Worm (Caenorhabditis elegans) whole organism, young adult: ENCODE measurements around the gene ZC513.3.

ENCODE experiments used
- B0035.1 ChIP-seq: sonication (generic microtip); optimal IDR thresholded peaks from 2 replicates; lab custom pipeline; 2016; ENCODE audit warnings: missing genetic modification characterization, mild to moderate bottlenecking, missing compliant biosample characterization, missing genotype, missing genetic modification reagents
- C06A6.2 ChIP-seq: fragments of 200-800 bp; sonication (Bioruptor generic); conservative IDR thresholded peaks from 2 replicates; pipeline ENCODE4 v1.3.6; 2022; ENCODE audit warnings: missing genetic modification characterization, missing compliant biosample characterization
- F23B12.7 ChIP-seq: sonication (generic microtip); optimal IDR thresholded peaks from 2 replicates; lab custom pipeline; 2017; ENCODE audit warnings: missing genetic modification characterization, mild to moderate bottlenecking, missing compliant biosample characterization, antibody characterized with exemption, moderate library complexity; ENCODE audit not compliant: insufficient read depth
- F55B11.4 ChIP-seq: sonication (generic microtip); optimal IDR thresholded peaks from 2 replicates; lab custom pipeline; 2016; ENCODE audit warnings: missing compliant biosample characterization, missing genetic modification characterization, borderline replicate concordance; ENCODE audit not compliant: insufficient read depth
- F57A8.1 ChIP-seq: fragments of 200-800 bp; sonication (Bioruptor generic); optimal IDR thresholded peaks from 2 replicates; lab custom pipeline; 2018; ENCODE audit warnings: mild to moderate bottlenecking, missing genetic modification characterization, moderate library complexity, missing compliant biosample characterization
- F57C9.4 ChIP-seq: sonication (generic microtip); optimal IDR thresholded peaks from 2 replicates; lab custom pipeline; 2017; ENCODE audit warnings: mild to moderate bottlenecking, missing genetic modification characterization, missing compliant biosample characterization
- K12H6.12 ChIP-seq: fragments of 200-800 bp; sonication (Bioruptor generic); optimal IDR thresholded peaks from 2 replicates; lab custom pipeline; 2018; ENCODE audit warnings: mild to moderate bottlenecking, missing genetic modification characterization, missing compliant biosample characterization
- T07F8.4 ChIP-seq: sonication (generic microtip); optimal IDR thresholded peaks from 2 replicates; lab custom pipeline; 2016; ENCODE audit warnings: mild to moderate bottlenecking, missing genetic modification characterization, moderate library complexity, missing compliant biosample characterization
- Y53F4B.3 ChIP-seq: fragments of 200-800 bp; sonication (Bioruptor generic); IDR thresholded peaks from 2 replicates; pipeline ENCODE4 v1.3.6; 2022; ENCODE audit warnings: missing genetic modification reagents, missing genetic modification characterization, missing compliant biosample characterization
- Y53G8AR.9 ChIP-seq: fragments of 200-800 bp; sonication (Bioruptor generic); conservative IDR thresholded peaks from 2 replicates; pipeline ENCODE4 v1.3.6; 2022; ENCODE audit warnings: missing genetic modification reagents, missing genetic modification characterization, missing compliant biosample characterization
- Y67H2A.10 ChIP-seq: fragments of 200-800 bp; sonication (Bioruptor generic); conservative IDR thresholded peaks from 2 replicates; pipeline ENCODE4 v1.3.6; 2022; ENCODE audit warnings: missing genetic modification reagents, missing genetic modification characterization, missing compliant biosample characterization
- ZK185.1 ChIP-seq: sonication (generic microtip); optimal IDR thresholded peaks from 2 replicates; lab custom pipeline; 2016; ENCODE audit warnings: mild to moderate bottlenecking, missing genetic modification characterization, missing compliant biosample characterization; ENCODE audit not compliant: poor library complexity, severe bottlenecking
- akir-1 ChIP-seq: fragments of 200-800 bp; sonication (Bioruptor generic); optimal IDR thresholded peaks from 2 replicates; lab custom pipeline; 2018; ENCODE audit warnings: mild to moderate bottlenecking, missing genetic modification characterization, moderate library complexity, missing compliant biosample characterization
- aptf-2 ChIP-seq: fragments of 200-800 bp; sonication (Bioruptor generic); conservative IDR thresholded peaks from 2 replicates; pipeline ENCODE4 v1.3.6; 2022; ENCODE audit warnings: missing genetic modification reagents, missing genetic modification characterization, missing compliant biosample characterization
- atf-7 ChIP-seq: sonication (generic microtip); optimal IDR thresholded peaks from 2 replicates; lab custom pipeline; 2017; ENCODE audit warnings: mild to moderate bottlenecking, missing genetic modification characterization, missing compliant biosample characterization
- attf-6 ChIP-seq: fragments of 200-800 bp; sonication (Bioruptor generic); IDR thresholded peaks from 2 replicates; pipeline ENCODE4 v1.3.6; 2022; ENCODE audit warnings: missing genetic modification reagents, missing genetic modification characterization, missing compliant biosample characterization
- ccch-3 ChIP-seq: fragments of 200-800 bp; sonication (Bioruptor generic); optimal IDR thresholded peaks from 2 replicates; lab custom pipeline; 2018; ENCODE audit warnings: mild to moderate bottlenecking, missing genetic modification characterization, missing compliant biosample characterization
- cebp-1 ChIP-seq, 2 experiments: fragments of 200-800 bp in 1 of 2; sonication (Bioruptor generic) in 1 of 2; sonication (generic microtip) in 1 of 2; IDR thresholded peaks in 1 of 2; optimal IDR thresholded peaks in 1 of 2; 2 replicates each; pipeline versions ENCODE4 v1.3.6 to Lab custom; 2017 to 2022; ENCODE audit warnings: missing compliant biosample characterization in 2 of 2, missing genetic modification characterization in 2 of 2, mild to moderate bottlenecking in 1 of 2, missing genetic modification reagents in 1 of 2, moderate library complexity in 1 of 2
- ceh-91 ChIP-seq: fragments of 200-800 bp; sonication (Bioruptor generic); IDR thresholded peaks from 2 replicates; pipeline ENCODE4 v1.3.6; 2022; ENCODE audit warnings: missing genetic modification reagents, missing genetic modification characterization, missing compliant biosample characterization
- dox-1 ChIP-seq: fragments of 200-800 bp; sonication (Bioruptor generic); IDR thresholded peaks from 2 replicates; pipeline ENCODE4 v1.3.6; 2022; ENCODE audit warnings: missing genetic modification reagents, missing genetic modification characterization, missing compliant biosample characterization
- egl-44 ChIP-seq: fragments of 200-800 bp; sonication (Bioruptor generic); IDR thresholded peaks from 2 replicates; pipeline ENCODE4 v1.3.6; 2022; ENCODE audit warnings: missing genetic modification reagents, missing genetic modification characterization, missing compliant biosample characterization
- egrh-3 ChIP-seq: fragments of 200-800 bp; sonication (Bioruptor generic); IDR thresholded peaks from 2 replicates; pipeline ENCODE4 v1.3.6; 2022; ENCODE audit warnings: missing genetic modification reagents, missing genetic modification characterization, missing compliant biosample characterization
- ets-4 ChIP-seq: fragments of 200-800 bp; sonication (Bioruptor generic); optimal IDR thresholded peaks from 2 replicates; lab custom pipeline; 2018; ENCODE audit warnings: mild to moderate bottlenecking, missing genetic modification characterization, missing compliant biosample characterization
- hlh-12 ChIP-seq: sonication (generic microtip); optimal IDR thresholded peaks from 2 replicates; lab custom pipeline; 2016; ENCODE audit warnings: missing genetic modification characterization, missing compliant biosample characterization
- hmg-20 ChIP-seq: fragments of 200-800 bp; sonication (Bioruptor generic); IDR thresholded peaks from 2 replicates; pipeline ENCODE4 v1.3.6; 2022; ENCODE audit warnings: missing genetic modification reagents, missing genetic modification characterization, missing compliant biosample characterization
- hrde-1 ChIP-seq: sonication (generic microtip); optimal IDR thresholded peaks from 2 replicates; lab custom pipeline; 2016; ENCODE audit warnings: missing genetic modification characterization, mild to moderate bottlenecking, missing compliant biosample characterization, moderate library complexity, missing genotype, missing genetic modification reagents, borderline replicate concordance
- let-526 ChIP-seq: fragments of 200-800 bp; sonication (Bioruptor generic); IDR thresholded peaks from 2 replicates; pipeline ENCODE4 v1.3.6; 2022; ENCODE audit warnings: missing genetic modification reagents, missing genetic modification characterization, missing compliant biosample characterization
- lin-26 ChIP-seq: fragments of 200-800 bp; sonication (Bioruptor generic); IDR thresholded peaks from 2 replicates; pipeline ENCODE4 v1.3.6; 2022; ENCODE audit warnings: missing genetic modification reagents, missing genetic modification characterization, missing compliant biosample characterization
- lin-40 ChIP-seq: sonication (generic microtip); optimal IDR thresholded peaks from 2 replicates; lab custom pipeline; 2016; ENCODE audit warnings: missing genetic modification characterization, mild to moderate bottlenecking, missing compliant biosample characterization, missing genotype, missing genetic modification reagents
- lin-54 ChIP-seq: fragments of 200-800 bp; sonication (Bioruptor generic); optimal IDR thresholded peaks from 2 replicates; lab custom pipeline; 2018; ENCODE audit warnings: mild to moderate bottlenecking, missing genetic modification characterization, missing compliant biosample characterization
- madf-10 ChIP-seq: sonication (generic microtip); optimal IDR thresholded peaks from 2 replicates; lab custom pipeline; 2016; ENCODE audit warnings: mild to moderate bottlenecking, missing genetic modification characterization, missing compliant biosample characterization
- madf-8 ChIP-seq: fragments of 200-800 bp; sonication (Bioruptor generic); conservative IDR thresholded peaks from 2 replicates; pipeline ENCODE4 v1.3.6; 2022; ENCODE audit warnings: missing genetic modification reagents, missing genetic modification characterization, missing compliant biosample characterization
- mcd-1 ChIP-seq: fragments of 200-800 bp; sonication (Bioruptor generic); IDR thresholded peaks from 2 replicates; pipeline ENCODE4 v1.3.6; 2022; ENCODE audit warnings: missing genetic modification reagents, missing genetic modification characterization, missing compliant biosample characterization
- nhr-90 ChIP-seq: sonication (generic microtip); optimal IDR thresholded peaks from 2 replicates; lab custom pipeline; 2016; ENCODE audit warnings: missing genotype, mild to moderate bottlenecking, missing genetic modification characterization, missing compliant biosample characterization
- pbrm-1 ChIP-seq: fragments of 200-800 bp; sonication (Bioruptor generic); IDR thresholded peaks from 2 replicates; pipeline ENCODE4 v1.3.6; 2022; ENCODE audit warnings: missing genetic modification reagents, missing genetic modification characterization, missing compliant biosample characterization
- pha-4 ChIP-seq: fragments of 150-350 bp; sonication (generic microtip); optimal IDR thresholded peaks from 2 replicates; lab custom pipeline; 2014; ENCODE audit warnings: missing biosample characterization, missing genetic modification reagents, missing genetic modification characterization
- rcor-1 ChIP-seq: fragments of 200-800 bp; sonication (Bioruptor generic); IDR thresholded peaks from 2 replicates; pipeline ENCODE4 v1.3.6; 2022; ENCODE audit warnings: missing genetic modification reagents, missing genetic modification characterization, missing compliant biosample characterization
- rpc-1 ChIP-seq, 2 experiments: fragments of 150-350 bp in 1 of 2; sonication (generic microtip) in 1 of 2; optimal IDR thresholded peaks; 2 replicates each; lab custom pipeline; 2014 to 2018; ENCODE audit warnings: missing biosample characterization in 1 of 2, missing genetic modification characterization in 1 of 2, missing genetic modification reagents in 1 of 2, missing genotype in 1 of 2
- sdz-38 ChIP-seq: sonication (generic microtip); optimal IDR thresholded peaks from 2 replicates; lab custom pipeline; 2016; ENCODE audit warnings: missing genotype, missing genetic modification characterization, missing compliant biosample characterization
- sea-2 ChIP-seq: fragments of 200-800 bp; sonication (Bioruptor generic); IDR thresholded peaks from 2 replicates; pipeline ENCODE4 v1.3.6; 2022; ENCODE audit warnings: missing genetic modification characterization, missing compliant biosample characterization
- snpc-1.1 ChIP-seq: sonication (generic microtip); optimal IDR thresholded peaks from 2 replicates; lab custom pipeline; 2017; ENCODE audit warnings: missing genetic modification characterization, mild to moderate bottlenecking, missing compliant biosample characterization, antibody characterized with exemption, moderate library complexity, missing genotype, missing genetic modification reagents; ENCODE audit not compliant: insufficient read depth
- snpc-1.3 ChIP-seq: sonication (generic microtip); optimal IDR thresholded peaks from 2 replicates; lab custom pipeline; 2017; ENCODE audit warnings: missing genetic modification characterization, mild to moderate bottlenecking, missing compliant biosample characterization, antibody characterized with exemption, moderate library complexity, missing genotype, missing genetic modification reagents; ENCODE audit not compliant: insufficient read depth
- snpc-4 ChIP-seq, 5 experiments: fragments of 150-350 bp in 1 of 5; sonication (generic microtip) in 4 of 5; optimal IDR thresholded peaks; 2 replicates each; lab custom pipeline; 2014 to 2018; ENCODE audit warnings: missing genetic modification characterization in 5 of 5, missing biosample characterization in 3 of 5, antibody characterized with exemption in 2 of 5, mild to moderate bottlenecking in 2 of 5, missing compliant biosample characterization in 2 of 5, missing genotype in 2 of 5, moderate library complexity in 2 of 5, missing genetic modification reagents in 1 of 5
- tbp1 ChIP-seq: fragments of 200-800 bp; sonication (Bioruptor generic); optimal IDR thresholded peaks from 2 replicates; lab custom pipeline; 2018; ENCODE audit warnings: mild to moderate bottlenecking, missing genetic modification characterization, missing compliant biosample characterization
- tbx-9 ChIP-seq: sonication (generic microtip); optimal IDR thresholded peaks from 2 replicates; lab custom pipeline; 2016; ENCODE audit warnings: borderline replicate concordance, missing genetic modification characterization, inconsistent platforms, missing compliant biosample characterization
- ztf-26 ChIP-seq: sonication (generic microtip); optimal IDR thresholded peaks from 2 replicates; lab custom pipeline; 2017; ENCODE audit warnings: missing genetic modification characterization, missing compliant biosample characterization

ZC513.3 gene

ce11 chrV:8039085-8039525 is 7.7 kb upstream of the ZC513.3 start (continued):
- TF ChIP-seq F57A8.1 (GFP tag; lab: Kevin White, UChicago) = no peak
- TF ChIP-seq tbp1 (GFP tag; lab: Kevin White, UChicago) = no peak
- no peak for TF ChIP-seq sdz-38 (tag; lab: Kevin White, UChicago)
- TF ChIP-seq tbx-9 = no peak
- TF ChIP-seq F55B11.4 = no peak
- peak; percentile 1 for TF ChIP-seq lin-40 (tag; lab: Kevin White, UChicago)
- TF ChIP-seq rpc-1 (optimal IDR thresholded peaks at IDR 0.05; lab: Kevin White, UChicago) = no peak
- no peak for TF ChIP-seq rpc-1 (tag; optimal IDR thresholded peaks at IDR 0.05; lab: Kevin White, UChicago)
- TF ChIP-seq pbrm-1 = no peak
- TF ChIP-seq pha-4 = no peak
- no peak for TF ChIP-seq egl-44 (GFP tag; lab: Robert Waterston, UW)
- TF ChIP-seq snpc-1.3 (tag; lab: Kevin White, UChicago) = no peak
- TF ChIP-seq egrh-3 = no peak
- no peak for TF ChIP-seq madf-8 (GFP tag; lab: Robert Waterston, UW)
- TF ChIP-seq ZK185.1 = no peak
- no peak for TF ChIP-seq Y67H2A.10 (GFP tag; lab: Robert Waterston, UW)
- no peak for TF ChIP-seq T07F8.4 (tag; lab: Kevin White, UChicago)
- TF ChIP-seq hmg-20 = no peak
- no peak for TF ChIP-seq lin-54
- no peak for TF ChIP-seq hrde-1
- no peak for TF ChIP-seq snpc-1.1 (tag; lab: Kevin White, UChicago)
- TF ChIP-seq dox-1 = 0 out of 2 replicates have a peak, but pooled peaks have one; percentile 5
- TF ChIP-seq ets-4 = no peak
- TF ChIP-seq cebp-1 (GFP tag; IDR thresholded peaks at IDR 0.05; lab: Robert Waterston, UW) = no peak
- TF ChIP-seq cebp-1 (tag; optimal IDR thresholded peaks at IDR 0.05; lab: Kevin White, UChicago) = no peak
- TF ChIP-seq mcd-1 (GFP tag; lab: Robert Waterston, UW) = no peak; the same call in 1 of the 2 replicates
- no peak for TF ChIP-seq F23B12.7 (tag; lab: Kevin White, UChicago)
- no peak for TF ChIP-seq nhr-90 (tag; lab: Kevin White, UChicago)
- no peak for TF ChIP-seq ceh-91 (GFP tag; lab: Robert Waterston, UW)
- no peak for TF ChIP-seq ccch-3
- TF ChIP-seq lin-26 (GFP tag; lab: Robert Waterston, UW) = no peak
- TF ChIP-seq sea-2 (GFP tag; lab: Robert Waterston, UW) = no peak
- no peak for TF ChIP-seq madf-10
- no peak for TF ChIP-seq rcor-1 (GFP tag; lab: Robert Waterston, UW)
- peak; percentile 3 for TF ChIP-seq atf-7 (tag; lab: Kevin White, UChicago)
- TF ChIP-seq aptf-2 (GFP tag; lab: Robert Waterston, UW) = no peak
- no peak for TF ChIP-seq ztf-26
- TF ChIP-seq Y53G8AR.9 (GFP tag; lab: Robert Waterston, UW) = 0 out of 2 replicates have a peak, but pooled peaks have one; percentile 33
- TF ChIP-seq C06A6.2 (GFP tag; lab: Robert Waterston, UW) = no peak; the same call in 1 of the 2 replicates
- no peak for TF ChIP-seq Y53F4B.3 (GFP tag; lab: Robert Waterston, UW)
- TF ChIP-seq hlh-12 (tag; lab: Kevin White, UChicago) = no peak
- no peak for TF ChIP-seq snpc-4 (GFP tag; optimal IDR thresholded peaks at IDR 0.05; lab: Kevin White, UChicago)
- TF ChIP-seq snpc-4 (tag; optimal IDR thresholded peaks at IDR 0.05; lab: Kevin White, UChicago) = no peak
- TF ChIP-seq B0035.1 = peak; percentile 42
- TF ChIP-seq let-526 = no peak
- no peak for TF ChIP-seq akir-1 (GFP tag; lab: Kevin White, UChicago)
- TF ChIP-seq attf-6 (GFP tag; lab: Robert Waterston, UW) = no peak
- TF ChIP-seq F57C9.4 (tag; lab: Kevin White, UChicago) = no peak
- TF ChIP-seq K12H6.12 = no peak
